Worm (Caenorhabditis elegans) whole organism, late embryonic: ENCODE results near the gene F35C5.3.

Experiments used
- ama-1 ChIP-seq: fragments of 150-350 bp; optimal IDR thresholded peaks from 2 replicates; lab custom pipeline; 2014
- ceh-24 ChIP-seq: sonication (generic microtip); optimal IDR thresholded peaks from 2 replicates; lab custom pipeline; 2016; ENCODE audit warnings: mild to moderate bottlenecking, missing genetic modification characterization, missing compliant biosample characterization
- dve-1 ChIP-seq: sonication (generic microtip); optimal IDR thresholded peaks from 2 replicates; lab custom pipeline; 2017; ENCODE audit warnings: antibody characterized with exemption, mild to moderate bottlenecking, missing genetic modification characterization, missing compliant biosample characterization
- ets-4 ChIP-seq: sonication (generic microtip); optimal IDR thresholded peaks from 2 replicates; lab custom pipeline; 2016; ENCODE audit warnings: missing genetic modification characterization, missing compliant biosample characterization
- eyg-1 ChIP-seq: sonication (generic microtip); optimal IDR thresholded peaks from 2 replicates; lab custom pipeline; 2016; ENCODE audit warnings: missing genotype, missing genetic modification characterization, missing compliant biosample characterization
- hlh-13 ChIP-seq: fragments of 200-800 bp; sonication (Bioruptor generic); optimal IDR thresholded peaks from 2 replicates; lab custom pipeline; 2018; ENCODE audit warnings: mild to moderate bottlenecking, missing genetic modification characterization, missing compliant biosample characterization
- npax-4 ChIP-seq: sonication (generic microtip); optimal IDR thresholded peaks from 2 replicates; lab custom pipeline; 2016; ENCODE audit warnings: missing genetic modification characterization, missing compliant biosample characterization
- pha-2 ChIP-seq: sonication (generic microtip); optimal IDR thresholded peaks from 2 replicates; lab custom pipeline; 2017; ENCODE audit warnings: mild to moderate bottlenecking, missing genetic modification characterization, missing compliant biosample characterization

ce11 chrII:12914514-12915075, 26.0 kb downstream of the F35C5.3 start, which contains the start of gene F35C5.12:
- TF ChIP-seq npax-4: no peak
- TF ChIP-seq hlh-13: no peak
- TF ChIP-seq ama-1 (lab: Kevin White, UChicago): no peak
- TF ChIP-seq eyg-1 (tag; lab: Kevin White, UChicago): no peak
- no peak for TF ChIP-seq pha-2
- no peak for TF ChIP-seq ets-4 (tag; lab: Kevin White, UChicago)
- no peak for TF ChIP-seq dve-1
- no peak for TF ChIP-seq ceh-24 (tag; lab: Kevin White, UChicago)
